Worm (Caenorhabditis elegans) whole organism, mixed stage, embryonic: ENCODE data around the gene C56G2.4.

Experiments
- M03D4.4 ChIP-seq: sonication (generic microtip); optimal IDR thresholded peaks from 2 replicates; lab custom pipeline; 2017; ENCODE audit warnings: mild to moderate bottlenecking, missing genetic modification characterization, missing compliant biosample characterization
- bed-3 ChIP-seq: fragments of 200-800 bp; sonication (Bioruptor generic); optimal IDR thresholded peaks from 3 replicates; lab custom pipeline; 2018; ENCODE audit warnings: mild to moderate bottlenecking, missing genetic modification characterization, moderate library complexity, missing compliant biosample characterization
- blmp-1 ChIP-seq: fragments of 150-350 bp; optimal IDR thresholded peaks from 2 replicates; lab custom pipeline; 2014; ENCODE audit warnings: missing biosample characterization, missing genetic modification characterization
- ceh-39 ChIP-seq: fragments of 150-350 bp; optimal IDR thresholded peaks from 2 replicates; lab custom pipeline; 2014; ENCODE audit warnings: missing biosample characterization, missing genetic modification characterization
- ceh-43 ChIP-seq: fragments of 200-800 bp; sonication (Bioruptor generic); optimal IDR thresholded peaks from 2 replicates; lab custom pipeline; 2018; ENCODE audit warnings: mild to moderate bottlenecking, missing genetic modification characterization, moderate library complexity, missing compliant biosample characterization
- ces-1 ChIP-seq: fragments of 150-350 bp; optimal IDR thresholded peaks from 2 replicates; lab custom pipeline; 2014; ENCODE audit warnings: missing biosample characterization, missing genetic modification reagents, missing genetic modification characterization
- cnd-1 ChIP-seq: fragments of 200-800 bp; sonication (Bioruptor generic); optimal IDR thresholded peaks from 2 replicates; lab custom pipeline; 2018; ENCODE audit warnings: mild to moderate bottlenecking, missing genetic modification characterization, missing compliant biosample characterization
- drap-1 ChIP-seq: fragments of 200-800 bp; sonication (Bioruptor generic); optimal IDR thresholded peaks from 3 replicates; lab custom pipeline; 2018; ENCODE audit warnings: mild to moderate bottlenecking, missing genetic modification characterization, missing compliant biosample characterization
- elt-1 ChIP-seq: sonication (generic microtip); optimal IDR thresholded peaks from 2 replicates; lab custom pipeline; 2017; ENCODE audit warnings: missing genetic modification characterization, mild to moderate bottlenecking, missing compliant biosample characterization, antibody characterized with exemption, moderate library complexity, borderline replicate concordance; ENCODE audit not compliant: insufficient read depth
- flh-1 ChIP-seq: fragments of 200-800 bp; sonication (Bioruptor generic); optimal IDR thresholded peaks from 2 replicates; lab custom pipeline; 2018; ENCODE audit warnings: mild to moderate bottlenecking, missing genetic modification characterization, moderate library complexity, missing compliant biosample characterization
- ham-2 ChIP-seq: fragments of 200-800 bp; sonication (Bioruptor generic); optimal IDR thresholded peaks from 2 replicates; lab custom pipeline; 2018; ENCODE audit warnings: mild to moderate bottlenecking, missing genetic modification characterization, missing compliant biosample characterization
- hlh-1 ChIP-seq: fragments of 150-350 bp; optimal IDR thresholded peaks from 2 replicates; lab custom pipeline; 2014; ENCODE audit warnings: missing biosample characterization, missing genetic modification reagents, missing genetic modification characterization
- lin-13 ChIP-seq: fragments of 150-350 bp; optimal IDR thresholded peaks from 2 replicates; lab custom pipeline; 2014; ENCODE audit warnings: missing biosample characterization, missing genetic modification characterization
- lin-32 ChIP-seq: fragments of 200-800 bp; sonication (Bioruptor generic); optimal IDR thresholded peaks from 2 replicates; lab custom pipeline; 2018; ENCODE audit warnings: mild to moderate bottlenecking, missing genetic modification characterization, missing compliant biosample characterization
- lsy-2 ChIP-seq: fragments of 150-350 bp; optimal IDR thresholded peaks from 2 replicates; lab custom pipeline; 2014; ENCODE audit warnings: missing biosample characterization, missing genetic modification characterization
- mab-5 ChIP-seq: fragments of 150-350 bp; optimal IDR thresholded peaks from 2 replicates; lab custom pipeline; 2014; ENCODE audit warnings: missing biosample characterization, missing genetic modification characterization
- mep-1 ChIP-seq: fragments of 150-350 bp; optimal IDR thresholded peaks from 2 replicates; lab custom pipeline; 2017; ENCODE audit warnings: missing biosample characterization, missing genetic modification reagents, missing genetic modification characterization, inconsistent platforms
- mls-2 ChIP-seq: sonication (generic microtip); optimal IDR thresholded peaks from 2 replicates; lab custom pipeline; 2016; ENCODE audit warnings: mild to moderate bottlenecking, missing genetic modification characterization, moderate library complexity, missing compliant biosample characterization
- nhr-12 ChIP-seq: fragments of 150-350 bp; optimal IDR thresholded peaks from 2 replicates; lab custom pipeline; 2014; ENCODE audit warnings: missing biosample characterization, missing genetic modification characterization
- nhr-2 ChIP-seq: fragments of 150-350 bp; optimal IDR thresholded peaks from 2 replicates; lab custom pipeline; 2014; ENCODE audit warnings: missing biosample characterization, missing genetic modification characterization
- nhr-237 ChIP-seq: fragments of 150-350 bp; optimal IDR thresholded peaks from 2 replicates; lab custom pipeline; 2014; ENCODE audit warnings: missing biosample characterization, missing genetic modification characterization
- nhr-28 ChIP-seq: fragments of 150-350 bp; optimal IDR thresholded peaks from 2 replicates; lab custom pipeline; 2014; ENCODE audit warnings: missing biosample characterization, missing genetic modification characterization
- nhr-76 ChIP-seq: sonication (generic microtip); optimal IDR thresholded peaks from 2 replicates; lab custom pipeline; 2017; ENCODE audit warnings: missing biosample characterization, missing genetic modification characterization
- pha-4 ChIP-seq: fragments of 150-350 bp; optimal IDR thresholded peaks from 2 replicates; lab custom pipeline; 2018; ENCODE audit warnings: missing biosample characterization, missing genetic modification reagents, missing genetic modification characterization
- sem-2 ChIP-seq: fragments of 200-800 bp; sonication (Bioruptor generic); optimal IDR thresholded peaks from 2 replicates; lab custom pipeline; 2018; ENCODE audit warnings: mild to moderate bottlenecking, missing genetic modification characterization, missing compliant biosample characterization
- sptf-1 ChIP-seq: sonication (generic microtip); optimal IDR thresholded peaks from 2 replicates; lab custom pipeline; 2017; ENCODE audit warnings: mild to moderate bottlenecking, missing genetic modification characterization, moderate library complexity, missing compliant biosample characterization
- unc-120 ChIP-seq: sonication (generic microtip); optimal IDR thresholded peaks from 2 replicates; lab custom pipeline; 2017; ENCODE audit warnings: missing genetic modification characterization, missing compliant biosample characterization; ENCODE audit not compliant: poor library complexity, severe bottlenecking
- unc-62 ChIP-seq: fragments of 150-350 bp; optimal IDR thresholded peaks from 2 replicates; lab custom pipeline; 2014; ENCODE audit warnings: missing biosample characterization, missing genetic modification reagents, missing genetic modification characterization
- ztf-11 ChIP-seq: fragments of 150-350 bp; optimal IDR thresholded peaks from 2 replicates; lab custom pipeline; 2014; ENCODE audit warnings: missing biosample characterization, missing genetic modification characterization

Gene C56G2.4

DNA sequence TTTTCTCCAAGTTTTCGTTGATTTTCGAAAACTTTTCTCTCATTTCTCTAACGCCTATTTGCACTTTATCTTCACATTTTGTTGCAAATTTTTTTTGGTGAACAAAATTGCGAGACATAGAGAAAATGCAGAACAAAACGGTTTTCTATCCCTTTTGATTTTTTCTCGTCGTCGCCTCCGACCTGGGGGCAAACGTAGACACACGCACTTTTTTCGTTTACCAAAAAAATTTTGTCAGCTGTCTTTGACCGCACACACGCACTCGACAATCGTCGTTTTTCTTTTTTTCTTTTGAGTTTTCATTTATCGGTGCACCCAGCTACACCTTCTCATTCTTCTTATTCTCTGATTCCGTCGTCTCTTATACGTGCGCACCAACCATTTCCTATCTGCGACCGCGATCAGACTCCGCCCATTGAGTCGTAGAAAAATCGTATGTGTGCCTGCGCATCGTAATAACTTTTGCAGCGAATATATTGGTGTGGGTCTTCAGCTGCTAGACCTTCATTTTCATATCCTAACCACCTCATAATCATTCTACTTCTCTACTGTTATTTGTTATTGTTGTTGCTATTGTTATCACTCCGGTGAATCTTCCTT lies 30.9 kb downstream of the C56G2.4 start:
- TF ChIP-seq mls-2 (no peak), M03D4.4 (no peak), elt-1 (tag; lab: Kevin White, UChicago) (peak; percentile 30)
- TF ChIP-seq, all 35 proteins: peak for 1

DNA sequence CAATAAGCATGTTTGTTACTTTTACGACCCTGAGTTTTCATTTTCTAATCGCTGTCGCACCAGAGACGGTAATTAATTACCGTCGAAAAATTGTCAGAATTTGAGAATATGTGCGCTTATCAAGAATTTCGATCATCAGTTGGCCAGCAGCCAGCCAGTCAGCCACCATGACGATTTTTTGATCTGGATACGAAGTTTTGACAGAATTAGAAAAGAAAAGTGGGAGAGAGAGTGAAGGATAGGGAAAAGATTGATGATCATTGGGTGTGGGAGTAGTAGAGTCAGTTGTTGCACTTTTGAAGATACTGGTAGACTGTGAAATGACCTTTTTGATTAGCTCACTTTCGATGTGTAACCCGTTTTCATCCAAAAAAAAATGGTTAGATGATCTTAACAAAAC lies 32.9 kb downstream of the C56G2.4 start:
- TF ChIP-seq unc-62 (GFP tag; lab: Kevin White, UChicago) (peak; percentile 24), nhr-28 (no peak), hlh-1 (tag; lab: Kevin White, UChicago) (peak; percentile 41)

DNA sequence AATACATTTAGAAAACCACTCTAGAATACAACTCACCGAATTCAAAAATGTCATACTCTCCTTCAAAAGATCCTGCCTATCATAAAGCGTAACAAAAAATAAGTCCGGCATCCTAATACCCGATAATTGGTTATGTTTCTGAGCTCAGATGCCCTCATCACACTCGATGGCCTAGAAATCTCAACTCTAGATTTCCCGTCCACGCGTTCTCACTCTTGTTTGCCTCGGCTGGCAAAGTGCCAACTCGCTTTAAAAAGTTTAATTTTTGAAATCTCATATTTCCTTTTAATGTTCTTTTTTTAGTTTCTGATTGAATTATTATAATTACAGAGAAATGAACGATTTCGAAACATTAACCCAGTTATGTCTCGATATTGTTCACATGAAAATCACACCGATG lies 36.2 kb downstream of the C56G2.4 start, which contains the start of the genes C56G2.15 and thoc-2:
TSS of gene C56G2.15 (minus strand) at position 188 of the 400 bp plus-strand sequence.
TSS of gene thoc-2 (plus strand) at position 331 of the 400 bp plus-strand sequence.
- TF ChIP-seq nhr-2 (no peak), lin-32 (GFP tag; lab: Kevin White, UChicago) (no peak), ham-2 (GFP tag; lab: Kevin White, UChicago) (no peak), unc-120 (tag; lab: Kevin White, UChicago) (no peak)

ce11 chrIII:6368524-6368923 lies 37.0 kb downstream of the C56G2.4 start:
- TF ChIP-seq nhr-237 (no peak), M03D4.4 (no peak), nhr-2 (no peak), flh-1 (no peak), mab-5 (tag; lab: Kevin White, UChicago) (no peak), mls-2 (no peak), cnd-1 (tag; lab: Kevin White, UChicago) (no peak), ham-2 (GFP tag; lab: Kevin White, UChicago) (no peak), hlh-1 (tag; lab: Kevin White, UChicago) (no peak), nhr-12 (tag; lab: Kevin White, UChicago) (no peak), blmp-1 (tag; lab: Kevin White, UChicago) (no peak), ceh-39 (tag; lab: Kevin White, UChicago) (no peak), pha-4 (tag; lab: Kevin White, UChicago) (no peak), ztf-11 (tag; lab: Kevin White, UChicago) (no peak), ceh-43 (no peak), lsy-2 (tag; lab: Kevin White, UChicago) (no peak), sptf-1 (tag; lab: Kevin White, UChicago) (no peak)

- no peak for TF ChIP-seq lsy-2 (tag; lab: Kevin White, UChicago)
- no peak for TF ChIP-seq nhr-76 (tag; lab: Kevin White, UChicago)
- TF ChIP-seq bed-3 = no peak
- no peak for TF ChIP-seq sem-2 (GFP tag; lab: Kevin White, UChicago)
- TF ChIP-seq ces-1 (GFP tag; lab: Kevin White, UChicago) = no peak
Measured at ce11 chrIII:6373850-6374474, 42.4 kb downstream of the C56G2.4 start.

DNA sequence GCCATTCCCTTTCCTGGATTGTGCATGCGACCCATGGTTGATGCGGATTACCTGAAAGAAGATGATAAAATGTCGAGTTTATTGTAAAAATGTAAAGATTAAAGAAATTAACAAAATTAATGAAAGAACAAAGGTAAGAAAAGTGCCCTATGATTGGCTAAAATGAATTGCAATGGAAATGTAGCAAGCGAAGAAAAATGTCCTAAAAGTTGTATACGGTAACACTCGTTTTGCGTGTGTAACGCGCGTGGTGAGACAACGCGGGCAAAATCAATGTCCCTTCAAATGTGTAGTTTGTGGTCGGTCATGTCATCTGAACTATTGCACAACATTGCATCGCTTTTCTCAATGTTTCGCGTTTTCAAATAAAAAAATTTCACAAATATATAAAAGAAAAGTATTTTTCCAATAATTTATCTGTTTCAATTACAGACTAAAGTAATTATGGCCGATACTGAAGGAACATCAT lies 43.4 kb downstream of the C56G2.4 start, which contains the start of the genes rps-13 and nfx-1:
TSS of gene rps-13 (minus strand) at position 51 of the 469 bp plus-strand sequence.
TSS of gene nfx-1 (plus strand) at position 433 of the 469 bp plus-strand sequence.
- no peak for TF ChIP-seq ceh-43
- peak; percentile 2 for TF ChIP-seq drap-1 (GFP tag; lab: Kevin White, UChicago)
- TF ChIP-seq lin-32 (GFP tag; lab: Kevin White, UChicago) = no peak
- TF ChIP-seq nhr-237 = peak; percentile 59
- peak; percentile 98 for TF ChIP-seq lsy-2 (tag; lab: Kevin White, UChicago)
- TF ChIP-seq mls-2 = peak; percentile 20
- no peak for TF ChIP-seq elt-1 (tag; lab: Kevin White, UChicago)
- TF ChIP-seq pha-4 (tag; lab: Kevin White, UChicago) = peak; percentile 88
- TF ChIP-seq ceh-39 (tag; lab: Kevin White, UChicago) = peak; percentile 30
- peak; percentile 72 for TF ChIP-seq unc-120 (tag; lab: Kevin White, UChicago)
- TF ChIP-seq mep-1 (tag; lab: Kevin White, UChicago) = peak; percentile 93
- peak; percentile 56 for TF ChIP-seq nhr-2
- peak; percentile 68 for TF ChIP-seq lin-13 (tag; lab: Kevin White, UChicago)
- TF ChIP-seq ham-2 (GFP tag; lab: Kevin White, UChicago) = peak; percentile 34
- TF ChIP-seq sem-2 (GFP tag; lab: Kevin White, UChicago) = no peak
- TF ChIP-seq hlh-1 (tag; lab: Kevin White, UChicago) = peak; percentile 65
